Fruit fly (Drosophila melanogaster) whole organism, adult: ENCODE data around the gene CG32454.
"Not testable (repeated sequence)": the region's sequence is repeated elsewhere in the genome, so short reads cannot be mapped to it uniquely, and the experiment has no call there.

Experiments used
- CG11617 ChIP-seq: fragments of 200-800 bp; sonication (Bioruptor generic); optimal IDR thresholded peaks from 2 replicates; lab custom pipeline; 2017; ENCODE audit warnings: mild to moderate bottlenecking, missing biosample characterization, missing genetic modification reagents, missing genetic modification characterization
- CG12768 ChIP-seq: fragments of 200-800 bp; sonication (Bioruptor generic); optimal IDR thresholded peaks from 2 replicates; lab custom pipeline; 2017; ENCODE audit warnings: missing biosample characterization, missing genetic modification characterization, mild to moderate bottlenecking, moderate library complexity, missing genetic modification reagents
- CG14711 ChIP-seq: fragments of 200-800 bp; sonication (Bioruptor generic); optimal IDR thresholded peaks from 2 replicates; lab custom pipeline; 2018; ENCODE audit warnings: missing biosample characterization, mild to moderate bottlenecking, missing genetic modification characterization, moderate library complexity
- CG1620 ChIP-seq: fragments of 200-800 bp; sonication (Bioruptor generic); optimal IDR thresholded peaks from 2 replicates; lab custom pipeline; 2016; ENCODE audit warnings: missing biosample characterization, missing genetic modification characterization
- CG33017 ChIP-seq: fragments of 200-800 bp; sonication (Bioruptor generic); optimal IDR thresholded peaks from 2 replicates; lab custom pipeline; 2018; ENCODE audit warnings: missing biosample characterization, mild to moderate bottlenecking, missing genetic modification characterization, moderate library complexity
- CG5204 ChIP-seq: fragments of 200-800 bp; sonication (Bioruptor generic); optimal IDR thresholded peaks from 2 replicates; lab custom pipeline; 2016; ENCODE audit warnings: missing biosample characterization, missing genetic modification characterization
- CG7045 ChIP-seq: fragments of 200-800 bp; sonication (Bioruptor generic); optimal IDR thresholded peaks from 2 replicates; lab custom pipeline; 2017; ENCODE audit warnings: missing biosample characterization, mild to moderate bottlenecking, missing genetic modification characterization
- CG7101 ChIP-seq: fragments of 200-800 bp; sonication (Bioruptor generic); optimal IDR thresholded peaks from 2 replicates; lab custom pipeline; 2018; ENCODE audit warnings: missing biosample characterization, mild to moderate bottlenecking, missing genetic modification characterization, moderate library complexity
- Clk ChIP-seq: fragments of 200-800 bp; sonication (Bioruptor generic); optimal IDR thresholded peaks from 2 replicates; lab custom pipeline; 2017; ENCODE audit warnings: missing biosample characterization, missing genetic modification characterization
- Crg-1 ChIP-seq: fragments of 200-800 bp; sonication (Bioruptor generic); optimal IDR thresholded peaks from 2 replicates; lab custom pipeline; 2016; ENCODE audit warnings: missing biosample characterization, missing genetic modification characterization
- Hr96 ChIP-seq: fragments of 200-800 bp; sonication (Bioruptor generic); optimal IDR thresholded peaks from 2 replicates; lab custom pipeline; 2016; ENCODE audit warnings: missing biosample characterization, missing genetic modification characterization
- Mnt ChIP-seq: fragments of 200-800 bp; sonication (Bioruptor generic); optimal IDR thresholded peaks from 2 replicates; lab custom pipeline; 2016; ENCODE audit warnings: missing biosample characterization, mild to moderate bottlenecking, missing genetic modification characterization
- bab1 ChIP-seq: fragments of 200-800 bp; sonication (Bioruptor generic); optimal IDR thresholded peaks from 3 replicates; lab custom pipeline; 2019; ENCODE audit warnings: missing biosample characterization, mild to moderate bottlenecking, missing genetic modification characterization, moderate library complexity
- cic ChIP-seq: fragments of 200-800 bp; sonication (Bioruptor generic); optimal IDR thresholded peaks from 2 replicates; lab custom pipeline; 2017; ENCODE audit warnings: missing biosample characterization, mild to moderate bottlenecking, missing genetic modification characterization, moderate library complexity
- cnc ChIP-seq, 2 experiments: fragments of >200 bp; optimal IDR thresholded peaks; 2 replicates each; lab custom pipeline; 2017
- kay ChIP-seq: fragments of 200-800 bp; sonication (Bioruptor generic); peaks from one replicate; lab custom pipeline; 2016; ENCODE audit warnings: missing biosample characterization, missing genetic modification characterization, borderline replicate concordance
- ovo ChIP-seq: fragments of 200-800 bp; sonication (Bioruptor generic); optimal IDR thresholded peaks from 2 replicates; lab custom pipeline; 2016; ENCODE audit warnings: missing biosample characterization, missing genetic modification characterization
- pad ChIP-seq: fragments of 200-800 bp; sonication (Bioruptor generic); optimal IDR thresholded peaks from 3 replicates; lab custom pipeline; 2017; ENCODE audit warnings: missing biosample characterization, missing genetic modification characterization, mild to moderate bottlenecking, moderate library complexity, missing genetic modification reagents
- tj ChIP-seq: fragments of 200-800 bp; sonication (Bioruptor generic); optimal IDR thresholded peaks from 3 replicates; lab custom pipeline; 2017; ENCODE audit warnings: missing biosample characterization, mild to moderate bottlenecking, missing genetic modification characterization, moderate library complexity
- toe ChIP-seq: fragments of 200-800 bp; sonication (Bioruptor generic); optimal IDR thresholded peaks from 2 replicates; lab custom pipeline; 2016; ENCODE audit warnings: missing biosample characterization, missing genetic modification characterization

CG32454 gene

DNA sequence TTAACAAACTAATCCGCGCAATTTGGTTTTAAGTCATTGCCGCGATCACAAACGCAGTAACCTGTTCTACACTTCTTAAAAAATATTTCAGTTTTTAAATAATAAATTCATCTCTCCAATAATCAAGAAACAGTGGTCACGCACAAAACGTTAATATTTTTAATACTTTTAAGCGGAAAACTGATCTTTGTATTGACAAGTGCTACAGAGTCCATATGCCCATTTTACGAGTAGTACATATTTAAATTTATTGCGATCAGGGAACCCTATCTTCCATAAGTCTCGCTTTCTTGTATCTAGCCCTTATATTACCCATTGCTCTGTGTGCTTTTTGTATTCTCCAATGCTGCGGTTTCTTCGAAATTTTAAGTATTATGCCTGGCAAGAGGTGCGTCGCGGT lies at the start of gene CG32454:
CG32454 (plus strand) TSS at position 301 of the 400 bp plus-strand sequence.
- TF ChIP-seq Clk (GFP tag; lab: Kevin White, UChicago) (no peak), kay (GFP tag; lab: Kevin White, UChicago) (peak; percentile 71)

DNA sequence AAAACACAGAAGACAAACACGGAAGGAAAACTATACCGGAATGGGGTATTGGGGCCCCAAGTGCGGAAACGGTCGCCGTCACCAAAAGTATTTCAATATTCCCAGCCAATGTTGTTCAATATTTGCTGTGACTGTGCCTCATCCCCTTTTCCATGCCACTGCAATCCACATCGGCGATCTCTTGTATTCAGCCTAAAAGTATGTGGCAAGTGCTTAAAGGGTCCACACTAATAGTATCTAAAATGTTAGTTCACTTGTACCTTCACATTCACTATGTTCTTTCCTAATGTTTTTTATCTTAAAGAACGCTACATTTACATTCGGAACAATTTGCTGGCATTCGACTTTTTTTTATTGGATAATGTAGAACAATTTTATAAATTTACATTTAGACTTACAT lies 48.6 kb upstream of the CG32454 start:
- TF ChIP-seq Hr96, result no peak
- no peak for TF ChIP-seq CG1620 (GFP tag; lab: Kevin White, UChicago)
- no peak for TF ChIP-seq CG33017 (tag; lab: Kevin White, UChicago)
- no peak for TF ChIP-seq CG12768 (GFP tag; lab: Kevin White, UChicago)
- no peak for TF ChIP-seq tj (GFP tag; lab: Kevin White, UChicago)
- TF ChIP-seq Clk (GFP tag; lab: Kevin White, UChicago), result no peak
- no peak for TF ChIP-seq toe
- TF ChIP-seq CG5204 (GFP tag; lab: Kevin White, UChicago), result no peak
- no peak for TF ChIP-seq CG7045 (GFP tag; lab: Kevin White, UChicago)
- TF ChIP-seq bab1 (GFP tag; lab: Kevin White, UChicago), result no peak
- TF ChIP-seq cic, result no peak

DNA sequence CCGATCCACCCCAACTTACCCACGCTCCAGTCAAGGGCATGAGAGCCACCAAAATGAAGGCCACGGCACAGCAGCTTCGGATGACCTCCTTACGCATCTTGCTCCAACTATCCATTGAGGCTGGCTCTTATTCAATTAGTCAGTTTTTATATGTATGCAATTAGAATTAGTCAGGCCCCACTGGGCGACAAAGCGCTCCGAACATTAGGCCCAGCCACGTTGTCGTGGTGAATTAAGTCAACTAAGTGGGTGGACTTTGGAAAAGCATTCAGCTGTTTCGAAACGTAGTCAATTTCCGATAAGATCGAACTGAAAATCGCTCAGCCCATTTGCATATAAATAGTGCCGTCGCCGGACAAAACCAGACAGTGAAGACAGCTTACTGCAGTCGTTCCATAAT lies 42.6 kb upstream of the CG32454 start, which contains the start of the genes CG14455 and CG14456:
CG14455 (minus strand) TSS at position 101 of the 400 bp plus-strand sequence.
CG14456 (plus strand) TSS at position 236 of the 400 bp plus-strand sequence.
- TF ChIP-seq CG14711 (no peak), pad (GFP tag; lab: Kevin White, UChicago) (no peak), cnc (optimal IDR thresholded peaks at IDR 0.05; lab: Kevin White, UChicago) (no peak)

DNA sequence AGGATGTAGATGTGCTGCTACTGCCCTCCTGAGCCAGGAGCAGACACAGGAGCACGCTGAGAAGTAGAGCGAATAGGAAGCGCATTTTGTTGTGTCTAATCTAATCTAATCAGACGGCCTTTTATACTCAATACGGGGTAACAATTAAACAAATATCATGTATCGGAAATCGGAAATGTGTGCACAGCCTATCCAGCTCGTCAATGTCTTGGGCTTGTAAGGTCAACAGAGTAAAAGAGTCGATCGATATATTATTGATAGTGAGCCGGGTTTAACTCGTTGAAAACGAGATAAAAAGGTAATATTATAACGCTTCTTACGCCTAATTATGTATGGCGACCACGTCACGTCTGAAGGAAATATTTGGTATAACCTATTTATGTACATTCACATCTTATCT lies 37.1 kb upstream of the CG32454 start, which contains the start of gene CG14454:
CG14454 (minus strand) TSS at position 101 of the 400 bp plus-strand sequence.
- TF ChIP-seq kay, CG11617, Crg-1 (GFP tag; lab: Kevin White, UChicago): not testable (repeated sequence)

DNA sequence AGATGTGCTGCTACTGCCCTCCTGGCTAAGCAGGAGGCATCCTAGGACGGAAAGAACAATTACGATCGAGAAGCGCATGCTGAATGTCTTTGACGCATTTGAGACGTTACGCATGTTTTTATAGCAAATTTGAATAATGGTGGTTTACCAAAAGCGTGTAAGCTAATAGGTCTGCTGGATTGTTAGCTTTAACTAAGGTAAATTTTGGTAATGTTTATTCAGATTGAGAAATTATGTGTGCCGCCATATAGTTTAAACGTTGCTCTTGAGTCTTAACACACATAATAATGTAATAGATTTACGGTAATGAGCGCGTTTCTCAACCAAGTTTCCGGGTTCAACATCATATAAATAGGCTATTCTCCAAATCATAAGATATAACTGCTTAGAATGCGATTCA lies 35.9 kb upstream of the CG32454 start, which contains the start of the genes CG12546 and CG14453:
CG12546 (minus strand) TSS at position 101 of the 400 bp plus-strand sequence.
CG14453 (plus strand) TSS at position 372 of the 400 bp plus-strand sequence.
- TF ChIP-seq Mnt (GFP tag; lab: Kevin White, UChicago), result no peak
- TF ChIP-seq bab1 (GFP tag; lab: Kevin White, UChicago), result no peak
- TF ChIP-seq CG1620 (GFP tag; lab: Kevin White, UChicago), result no peak
- TF ChIP-seq pad (GFP tag; lab: Kevin White, UChicago), result no peak
- TF ChIP-seq Clk (GFP tag; lab: Kevin White, UChicago), result no peak
- TF ChIP-seq Hr96, result no peak
- no peak for TF ChIP-seq cic

DNA sequence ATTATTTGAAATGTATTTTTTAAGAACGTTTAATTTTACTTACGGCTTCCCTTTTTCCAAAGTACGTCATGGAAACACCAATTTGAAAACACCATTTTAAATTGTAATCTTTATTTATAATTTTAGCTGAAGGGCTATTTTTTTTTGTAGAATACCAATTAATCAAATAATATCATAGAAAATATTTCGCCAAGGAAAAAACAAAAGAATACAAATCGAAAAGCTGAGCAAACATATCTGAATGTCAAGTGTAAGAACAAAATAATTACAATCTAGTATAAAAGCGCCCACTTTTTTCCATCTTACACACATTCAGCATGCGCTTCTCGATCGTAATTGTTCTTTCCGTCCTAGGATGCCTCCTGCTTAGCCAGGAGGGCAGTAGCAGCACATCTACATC lies 33.9 kb upstream of the CG32454 start, which contains the start of gene CG14452:
CG14452 (plus strand) TSS at position 301 of the 400 bp plus-strand sequence.
- TF ChIP-seq bab1 (GFP tag; lab: Kevin White, UChicago), result no peak
- TF ChIP-seq CG11617 (GFP tag; lab: Kevin White, UChicago), result no peak
- no peak for TF ChIP-seq CG33017 (tag; lab: Kevin White, UChicago)
- TF ChIP-seq Clk (GFP tag; lab: Kevin White, UChicago), result no peak
- no peak for TF ChIP-seq cnc (optimal IDR thresholded peaks at IDR 0.05; lab: Kevin White, UChicago)
- TF ChIP-seq CG5204 (GFP tag; lab: Kevin White, UChicago), result no peak
- TF ChIP-seq tj (GFP tag; lab: Kevin White, UChicago), result no peak
- TF ChIP-seq CG7045 (GFP tag; lab: Kevin White, UChicago), result no peak
- no peak for TF ChIP-seq pad (GFP tag; lab: Kevin White, UChicago)
- no peak for TF ChIP-seq CG14711
- TF ChIP-seq toe, result no peak
- TF ChIP-seq CG1620 (GFP tag; lab: Kevin White, UChicago), result no peak

DNA sequence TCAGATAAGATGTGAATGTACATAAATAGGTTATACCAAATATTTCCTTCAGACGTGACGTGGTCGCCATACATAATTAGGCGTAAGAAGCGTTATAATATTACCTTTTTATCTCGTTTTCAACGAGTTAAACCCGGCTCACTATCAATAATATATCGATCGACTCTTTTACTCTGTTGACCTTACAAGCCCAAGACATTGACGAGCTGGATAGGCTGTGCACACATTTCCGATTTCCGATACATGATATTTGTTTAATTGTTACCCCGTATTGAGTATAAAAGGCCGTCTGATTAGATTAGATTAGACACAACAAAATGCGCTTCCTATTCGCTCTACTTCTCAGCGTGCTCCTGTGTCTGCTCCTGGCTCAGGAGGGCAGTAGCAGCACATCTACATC lies 32.6 kb upstream of the CG32454 start, which contains the start of gene CG32453:
CG32453 (plus strand) TSS at position 301 of the 400 bp plus-strand sequence.
- TF ChIP-seq Mnt (GFP tag; lab: Kevin White, UChicago); cic; Hr96: not testable (repeated sequence)

DNA sequence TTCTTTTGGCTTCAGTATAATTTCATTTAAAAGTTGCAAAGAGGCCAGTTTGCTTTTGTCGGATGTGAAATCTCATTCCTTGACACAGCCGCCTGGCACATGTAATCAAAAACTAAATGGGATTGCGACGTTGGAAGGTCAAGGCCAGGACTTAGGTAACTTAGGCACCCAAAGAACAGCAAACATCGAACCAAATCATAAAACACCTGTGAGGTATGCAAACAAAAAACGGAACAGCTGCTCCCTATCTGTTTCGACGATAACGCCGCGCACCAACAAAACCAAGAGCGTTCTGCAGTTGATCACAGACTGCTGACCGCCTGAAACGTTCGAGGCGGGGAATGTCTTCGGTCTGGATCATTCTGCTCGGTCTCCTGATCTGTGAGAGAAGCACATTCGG lies 30.4 kb upstream of the CG32454 start, which contains the start of gene CG45116:
CG45116 (plus strand) TSS at position 301 of the 400 bp plus-strand sequence.
- TF ChIP-seq cnc (optimal IDR thresholded peaks at IDR 0.05; lab: Kevin White, UChicago), result no peak
- no peak for TF ChIP-seq ovo (GFP tag; lab: Kevin White, UChicago)
- no peak for TF ChIP-seq Crg-1 (GFP tag; lab: Kevin White, UChicago)
- TF ChIP-seq CG7101 (tag; lab: Kevin White, UChicago), result no peak
- no peak for TF ChIP-seq bab1 (GFP tag; lab: Kevin White, UChicago)
- TF ChIP-seq kay (GFP tag; lab: Kevin White, UChicago), result no peak
- no peak for TF ChIP-seq CG5204 (GFP tag; lab: Kevin White, UChicago)
- TF ChIP-seq CG33017 (tag; lab: Kevin White, UChicago), result no peak
- no peak for TF ChIP-seq cic
